Worm (Caenorhabditis elegans): Measurements from ENCODE around the gene hpx-2.

Gene hpx-2

ce11 chrV:13899213-13899612 lies 48.9 kb downstream of the hpx-2 start, which contains the start of gene oac-3:
TSS of gene oac-3 (plus strand) at chrV:13899513.
- TF ChIP-seq pha-4 (tag; optimal IDR thresholded peaks at IDR 0.05) (no peak), tlf-1 (GFP tag; optimal IDR thresholded peaks at IDR 0.05) (no peak), ets-4 (GFP tag; optimal IDR thresholded peaks at IDR 0.05) (no peak), F57C9.4 (tag; optimal IDR thresholded peaks at IDR 0.05) (no peak), B0019.2 (GFP tag; conservative IDR thresholded peaks at IDR 0.05) (no peak)

DNA sequence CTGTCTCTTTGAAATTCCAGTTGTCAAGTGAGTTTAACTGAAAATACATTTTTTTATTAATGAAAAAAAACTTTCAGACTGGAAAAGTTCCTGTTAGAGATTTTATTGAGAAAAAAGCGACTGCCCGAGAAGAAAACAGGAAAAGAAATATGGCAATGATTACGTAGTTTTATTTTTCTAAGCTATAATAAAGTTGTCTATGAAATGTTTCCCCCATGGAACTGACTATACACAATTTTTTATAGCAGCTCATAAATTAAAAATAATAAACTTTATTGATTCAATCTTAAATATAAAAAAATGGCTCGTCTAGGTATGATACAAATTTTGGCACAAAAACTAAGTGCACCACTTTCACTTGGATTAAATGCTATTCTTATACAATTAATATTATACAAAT lies 52.2 kb downstream of the hpx-2 start, which contains the start of gene C06B3.1:
Gene C06B3.1 (plus strand): TSS at position 301 of the 400 bp plus-strand sequence.
- TF ChIP-seq unc-62 (GFP tag; optimal IDR thresholded peaks at IDR 0.05), result no peak
- TF ChIP-seq K11D2.4 (GFP tag; IDR thresholded peaks at IDR 0.05), result no peak
- no peak for TF ChIP-seq T07F8.4 (tag; optimal IDR thresholded peaks at IDR 0.05)
- no peak for TF ChIP-seq lin-54 (GFP tag; optimal IDR thresholded peaks at IDR 0.05)
- no peak for TF ChIP-seq lin-26 (GFP tag; IDR thresholded peaks at IDR 0.05)
- TF ChIP-seq aptf-3 (GFP tag; IDR thresholded peaks at IDR 0.05), result no peak
- TF ChIP-seq pha-4 (tag; optimal IDR thresholded peaks at IDR 0.05), result no peak
- no peak for TF ChIP-seq hsf-1 (GFP tag; IDR thresholded peaks at IDR 0.05)
- no peak for TF ChIP-seq madf-6 (GFP tag; IDR thresholded peaks at IDR 0.05)
- no peak for TF ChIP-seq let-526 (GFP tag; IDR thresholded peaks at IDR 0.05)
